Worm (Caenorhabditis elegans) whole organism, early embryonic: ENCODE data around the gene Y7A9A.1.

Source experiments
- aly-1 ChIP-seq: sonication (generic microtip); optimal IDR thresholded peaks from 2 replicates; lab custom pipeline; 2016; ENCODE audit warnings: missing genetic modification characterization, missing compliant biosample characterization
- ama-1 ChIP-seq: fragments of 150-350 bp; optimal IDR thresholded peaks from 2 replicates; lab custom pipeline; 2014
- ceh-13 ChIP-seq: fragments of 200-800 bp; sonication (Bioruptor generic); optimal IDR thresholded peaks from 2 replicates; lab custom pipeline; 2018; ENCODE audit warnings: mild to moderate bottlenecking, missing genetic modification characterization, missing compliant biosample characterization
- ceh-36 ChIP-seq: sonication (generic microtip); optimal IDR thresholded peaks from 2 replicates; lab custom pipeline; 2016; ENCODE audit warnings: missing genetic modification characterization, inconsistent platforms, missing compliant biosample characterization
- flt-1 ChIP-seq: fragments of 200-800 bp; sonication (Bioruptor generic); IDR thresholded peaks from 2 replicates; pipeline ENCODE4 v1.3.6; 2022; ENCODE audit warnings: missing genetic modification characterization, missing compliant biosample characterization
- hnd-1 ChIP-seq: sonication (generic microtip); optimal IDR thresholded peaks from 2 replicates; lab custom pipeline; 2016; ENCODE audit warnings: missing genetic modification characterization, missing compliant biosample characterization
- sea-1 ChIP-seq: fragments of 200-800 bp; sonication (Bioruptor generic); conservative IDR thresholded peaks from 2 replicates; pipeline ENCODE4 v1.3.6; 2022; ENCODE audit warnings: missing genetic modification characterization, missing compliant biosample characterization

DNA sequence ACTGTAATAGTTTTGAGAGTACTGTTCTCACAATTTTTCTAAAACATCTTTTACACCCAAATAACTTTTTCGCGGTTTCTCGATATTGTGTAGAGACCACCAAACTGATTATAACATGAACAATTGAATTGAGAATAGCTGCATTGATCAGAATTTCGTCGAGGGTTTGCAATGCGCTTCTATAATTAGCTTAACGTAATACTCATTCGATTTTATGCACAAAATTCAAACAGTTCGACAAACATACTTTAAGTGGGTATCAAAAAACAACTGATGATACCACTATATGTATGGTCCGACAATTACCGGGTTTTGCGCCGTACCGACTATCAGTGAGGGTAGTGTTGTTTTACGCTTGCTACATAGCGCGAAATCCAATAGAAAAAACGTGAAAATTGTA is 40.0 kb downstream of the Y7A9A.1 start:
- TF ChIP-seq aly-1 (no peak), ama-1 (lab: Kevin White, UChicago) (no peak), sea-1 (GFP tag; lab: Robert Waterston, UW) (no peak), flt-1 (no peak), hnd-1 (no peak), ceh-13 (GFP tag; lab: Kevin White, UChicago) (no peak), ceh-36 (no peak)
